Fruit fly (Drosophila melanogaster) whole organism, embryonic: ENCODE measurements around the gene Ciz1.
A peak's percentile ranks its signal among the peaks of the same experiment; 100 is the strongest.

ENCODE experiments used
- BEAF-32 ChIP-seq: fragments of 200-800 bp; sonication (Bioruptor generic); optimal IDR thresholded peaks from 3 replicates; lab custom pipeline; 2017; ENCODE audit warnings: missing biosample characterization, missing genetic modification characterization, mild to moderate bottlenecking, moderate library complexity, missing genetic modification reagents
- CG10209 ChIP-seq: fragments of 200-800 bp; sonication (Bioruptor generic); optimal IDR thresholded peaks from 3 replicates; lab custom pipeline; 2017; ENCODE audit warnings: missing biosample characterization, mild to moderate bottlenecking, missing genetic modification characterization, missing genetic modification reagents
- CG10274 ChIP-seq: fragments of 200-800 bp; sonication (Bioruptor generic); optimal IDR thresholded peaks from 3 replicates; lab custom pipeline; 2017; ENCODE audit warnings: missing biosample characterization, mild to moderate bottlenecking, missing genetic modification characterization
- CG11398 ChIP-seq: fragments of 200-800 bp; sonication (Bioruptor generic); optimal IDR thresholded peaks from 2 replicates; lab custom pipeline; 2016; ENCODE audit warnings: missing biosample characterization, missing genetic modification characterization
- CG1233 ChIP-seq: fragments of 200-800 bp; sonication (Bioruptor generic); optimal IDR thresholded peaks from 4 replicates; lab custom pipeline; 2018; ENCODE audit warnings: missing biosample characterization, mild to moderate bottlenecking, missing genetic modification characterization
- CG12659 ChIP-seq: fragments of 200-800 bp; sonication (Bioruptor generic); optimal IDR thresholded peaks from 3 replicates; lab custom pipeline; 2017; ENCODE audit warnings: mild to moderate bottlenecking, missing biosample characterization, missing genetic modification reagents, missing genetic modification characterization
- CG13287 ChIP-seq: fragments of 200-800 bp; sonication (Bioruptor generic); IDR thresholded peaks from 2 replicates; pipeline ENCODE4 v1.3.6; 2022; ENCODE audit warnings: missing biosample characterization, missing genetic modification characterization; ENCODE audit not compliant: partially characterized antibody
- CG14050 ChIP-seq: fragments of 200-800 bp; sonication (Bioruptor generic); IDR thresholded peaks from 3 replicates; pipeline ENCODE4 v1.3.6; 2022; ENCODE audit warnings: missing biosample characterization, missing genetic modification characterization
- CG14667 ChIP-seq: fragments of 200-800 bp; sonication (Bioruptor generic); IDR thresholded peaks from 2 replicates; pipeline ENCODE4 v1.3.6; 2022; ENCODE audit warnings: missing biosample characterization, missing genetic modification characterization
- CG14710 ChIP-seq: fragments of 200-800 bp; sonication (Bioruptor generic); optimal IDR thresholded peaks from 3 replicates; lab custom pipeline; 2019; ENCODE audit warnings: missing biosample characterization, mild to moderate bottlenecking, missing genetic modification characterization, moderate library complexity
- CG17612 ChIP-seq: fragments of 200-800 bp; sonication (Bioruptor generic); IDR thresholded peaks from 2 replicates; pipeline ENCODE4 v1.3.6; 2022; ENCODE audit warnings: missing biosample characterization, missing genetic modification characterization
- CG30403 ChIP-seq: fragments of 200-800 bp; sonication (Bioruptor generic); optimal IDR thresholded peaks from 3 replicates; lab custom pipeline; 2016; ENCODE audit warnings: missing biosample characterization, missing genetic modification characterization
- CG33557 ChIP-seq: fragments of 200-800 bp; sonication (Bioruptor generic); optimal IDR thresholded peaks from 2 replicates; lab custom pipeline; 2019; ENCODE audit warnings: missing biosample characterization, mild to moderate bottlenecking, missing genetic modification characterization, moderate library complexity
- CG4730 ChIP-seq: fragments of 200-800 bp; sonication (Bioruptor generic); IDR thresholded peaks from 2 replicates; pipeline ENCODE4 v1.3.6; 2022; ENCODE audit warnings: missing biosample characterization, missing genetic modification characterization
- CG5953 ChIP-seq: fragments of 200-800 bp; sonication (Bioruptor generic); IDR thresholded peaks from 2 replicates; pipeline ENCODE4 v1.3.6; 2022; ENCODE audit warnings: missing biosample characterization, missing genetic modification characterization
- CG6765 ChIP-seq: fragments of 200-800 bp; sonication (Bioruptor generic); optimal IDR thresholded peaks from 3 replicates; lab custom pipeline; 2017; ENCODE audit warnings: missing biosample characterization, mild to moderate bottlenecking, missing genetic modification characterization
- CG8290 ChIP-seq, 3 experiments: fragments of 200-800 bp; sonication (Bioruptor generic); optimal IDR thresholded peaks; 2 replicates each; lab custom pipeline; 2016 to 2019; ENCODE audit warnings: missing biosample characterization in 3 of 3, missing genetic modification characterization in 3 of 3, mild to moderate bottlenecking in 2 of 3, moderate library complexity in 1 of 3
- Chrac-16 ChIP-seq: fragments of 200-800 bp; sonication (Bioruptor generic); optimal IDR thresholded peaks from 3 replicates; lab custom pipeline; 2016; ENCODE audit warnings: missing biosample characterization, missing genetic modification characterization
- D19A ChIP-seq: fragments of 200-800 bp; optimal IDR thresholded peaks from 3 replicates; lab custom pipeline; 2019; ENCODE audit warnings: missing biosample characterization, mild to moderate bottlenecking, missing genetic modification characterization, moderate library complexity
- Dll ChIP-seq: fragments of 200-800 bp; sonication (Bioruptor generic); IDR thresholded peaks from 4 replicates; pipeline ENCODE4 v1.3.6; 2022; ENCODE audit warnings: missing biosample characterization, missing genetic modification characterization; ENCODE audit not compliant: partially characterized antibody
- Drgx ChIP-seq: fragments of 200-800 bp; sonication (Bioruptor generic); IDR thresholded peaks from 2 replicates; pipeline ENCODE4 v1.3.6; 2022; ENCODE audit warnings: missing biosample characterization, missing genetic modification characterization
- ERR ChIP-seq: fragments of 200-800 bp; sonication (Bioruptor generic); optimal IDR thresholded peaks from 2 replicates; lab custom pipeline; 2016; ENCODE audit warnings: missing biosample characterization, missing genetic modification characterization
- H2.0 ChIP-seq: fragments of 200-800 bp; sonication (Bioruptor generic); IDR thresholded peaks from 2 replicates; pipeline ENCODE4 v1.3.6; 2022; ENCODE audit warnings: missing biosample characterization, missing genetic modification characterization
- HLH4C ChIP-seq: fragments of 200-800 bp; sonication (Bioruptor generic); IDR thresholded peaks from 3 replicates; pipeline ENCODE4 v1.3.6; 2022; ENCODE audit warnings: missing biosample characterization, missing genetic modification characterization; ENCODE audit not compliant: partially characterized antibody
- Hsf ChIP-seq: fragments of 200-800 bp; sonication (Bioruptor generic); optimal IDR thresholded peaks from 3 replicates; lab custom pipeline; 2016; ENCODE audit warnings: missing biosample characterization, missing genetic modification characterization
- Meics ChIP-seq: fragments of 200-800 bp; sonication (Bioruptor generic); optimal IDR thresholded peaks from 2 replicates; lab custom pipeline; 2017; ENCODE audit warnings: missing biosample characterization, mild to moderate bottlenecking, missing genetic modification characterization
- NC2β ChIP-seq: fragments of 200-800 bp; sonication (Bioruptor generic); optimal IDR thresholded peaks from 2 replicates; lab custom pipeline; 2016; ENCODE audit warnings: missing biosample characterization, missing genetic modification characterization
- Opbp ChIP-seq: fragments of 200-800 bp; sonication (Bioruptor generic); IDR thresholded peaks from 3 replicates; pipeline ENCODE4 v1.3.6; 2022; ENCODE audit warnings: missing biosample characterization, missing genetic modification characterization; ENCODE audit not compliant: partially characterized antibody
- Side ChIP-seq: fragments of 200-800 bp; sonication (Bioruptor generic); optimal IDR thresholded peaks from 2 replicates; lab custom pipeline; 2016; ENCODE audit warnings: missing biosample characterization, missing genetic modification characterization
- Sry-δ ChIP-seq: fragments of 200-800 bp; sonication (Bioruptor generic); optimal IDR thresholded peaks from 2 replicates; lab custom pipeline; 2016; ENCODE audit warnings: missing biosample characterization, missing genetic modification characterization
- YL-1 ChIP-seq: fragments of 200-800 bp; sonication (Bioruptor generic); optimal IDR thresholded peaks from 3 replicates; lab custom pipeline; 2017; ENCODE audit warnings: missing biosample characterization, mild to moderate bottlenecking, missing genetic modification characterization
- abd-A ChIP-seq: fragments of 200-800 bp; sonication (Bioruptor generic); optimal IDR thresholded peaks from 3 replicates; lab custom pipeline; 2019; ENCODE audit warnings: missing biosample characterization, mild to moderate bottlenecking, missing genetic modification characterization, moderate library complexity
- ash1 ChIP-seq: fragments of 200-800 bp; sonication (Bioruptor generic); optimal IDR thresholded peaks from 2 replicates; lab custom pipeline; 2018; ENCODE audit warnings: missing biosample characterization, mild to moderate bottlenecking, missing genetic modification characterization
- bsh ChIP-seq, 2 experiments: fragments of 200-800 bp; sonication (Bioruptor generic); optimal IDR thresholded peaks; 2 replicates each; lab custom pipeline; 2017 to 2018; ENCODE audit warnings: mild to moderate bottlenecking in 2 of 2, missing biosample characterization in 2 of 2, missing genetic modification characterization in 2 of 2, moderate library complexity in 1 of 2
- cato ChIP-seq: fragments of 200-800 bp; sonication (Bioruptor generic); optimal IDR thresholded peaks from 2 replicates; lab custom pipeline; 2016; ENCODE audit warnings: missing biosample characterization, missing genetic modification characterization, borderline replicate concordance
- dmrt99B ChIP-seq: fragments of 200-800 bp; sonication (Bioruptor generic); optimal IDR thresholded peaks from 2 replicates; lab custom pipeline; 2018; ENCODE audit warnings: missing biosample characterization, mild to moderate bottlenecking, missing genetic modification characterization, moderate library complexity
- ftz-f1 ChIP-seq: fragments of 200-800 bp; sonication (Bioruptor generic); optimal IDR thresholded peaks from 2 replicates; lab custom pipeline; 2016; ENCODE audit warnings: missing biosample characterization, missing genetic modification characterization
- fu2 ChIP-seq: fragments of 200-800 bp; sonication (Bioruptor generic); optimal IDR thresholded peaks from 2 replicates; lab custom pipeline; 2016; ENCODE audit warnings: missing biosample characterization, missing genetic modification characterization
- gsb-n ChIP-seq: fragments of 200-800 bp; sonication (Bioruptor generic); optimal IDR thresholded peaks from 3 replicates; lab custom pipeline; 2018; ENCODE audit warnings: missing biosample characterization, mild to moderate bottlenecking, missing genetic modification characterization
- h ChIP-seq: fragments of >200 bp; optimal IDR thresholded peaks from 2 replicates; lab custom pipeline; 2017
- onecut ChIP-seq: fragments of 200-800 bp; sonication (Bioruptor generic); IDR thresholded peaks from 2 replicates; pipeline ENCODE4 v1.3.6; 2022; ENCODE audit warnings: missing biosample characterization, missing genetic modification characterization
- peb ChIP-seq: fragments of 200-800 bp; sonication (Bioruptor generic); IDR thresholded peaks from 2 replicates; pipeline ENCODE4 v1.3.6; 2022; ENCODE audit warnings: missing biosample characterization, missing genetic modification characterization
- phol ChIP-seq: fragments of 200-800 bp; sonication (Bioruptor generic); optimal IDR thresholded peaks from 3 replicates; lab custom pipeline; 2018; ENCODE audit warnings: missing biosample characterization, mild to moderate bottlenecking, missing genetic modification characterization, moderate library complexity
- pita ChIP-seq: fragments of 200-800 bp; sonication (Bioruptor generic); optimal IDR thresholded peaks from 2 replicates; lab custom pipeline; 2017; ENCODE audit warnings: missing biosample characterization, mild to moderate bottlenecking, missing genetic modification characterization
- pnt ChIP-seq: fragments of 200-800 bp; sonication (Bioruptor generic); optimal IDR thresholded peaks from 3 replicates; lab custom pipeline; 2016; ENCODE audit warnings: missing biosample characterization, missing genetic modification characterization
- pzg ChIP-seq: fragments of 200-800 bp; sonication (Bioruptor generic); optimal IDR thresholded peaks from 3 replicates; lab custom pipeline; 2018; ENCODE audit warnings: missing biosample characterization, mild to moderate bottlenecking, missing genetic modification characterization, moderate library complexity
- seq ChIP-seq: fragments of 200-800 bp; sonication (Bioruptor generic); IDR thresholded peaks from 2 replicates; pipeline ENCODE4 v1.3.6; 2022; ENCODE audit warnings: missing biosample characterization, missing genetic modification characterization
- sim ChIP-seq: fragments of 200-800 bp; sonication (Bioruptor generic); IDR thresholded peaks from 2 replicates; pipeline ENCODE4 v1.3.6; 2022; ENCODE audit warnings: missing biosample characterization, missing genetic modification characterization
- sob ChIP-seq: fragments of 200-800 bp; sonication (Bioruptor generic); IDR thresholded peaks from 2 replicates; pipeline ENCODE4 v1.3.6; 2022; ENCODE audit warnings: missing biosample characterization, missing genetic modification characterization
- tgo ChIP-seq: fragments of 200-800 bp; sonication (Bioruptor generic); IDR thresholded peaks from 3 replicates; pipeline ENCODE4 v1.3.6; 2022; ENCODE audit warnings: missing biosample characterization, missing genetic modification characterization
- vnd ChIP-seq: fragments of 200-800 bp; sonication (Bioruptor generic); IDR thresholded peaks from 3 replicates; pipeline ENCODE4 v1.3.6; 2022; ENCODE audit warnings: missing biosample characterization, missing genetic modification characterization; ENCODE audit not compliant: partially characterized antibody

The Ciz1 gene

dm6 chr3L:9836524-9837047 lies 27.9 kb upstream of the Ciz1 start, which contains the start of gene I-2 (continued):
- TF ChIP-seq ERR (GFP tag; lab: Kevin White, UChicago) (no peak), HLH4C (GFP tag; lab: Robert Waterston, UW) (peak; percentile 81), gsb-n (tag; lab: Kevin White, UChicago) (no peak), pzg (GFP tag; lab: Kevin White, UChicago) (peak; percentile 80), Sry-δ (GFP tag; lab: Kevin White, UChicago) (peak; percentile 98), D19A (no peak), fu2 (GFP tag; lab: Kevin White, UChicago) (no peak), ftz-f1 (GFP tag; lab: Kevin White, UChicago) (peak; percentile 45), CG14050 (no peak), bsh (GFP tag; optimal IDR thresholded peaks at IDR 0.05; lab: Kevin White, UChicago) (no peak), H2.0 (GFP tag; lab: Robert Waterston, UW) (no peak), pita (peak; percentile 45), CG10274 (GFP tag; lab: Kevin White, UChicago) (no peak), Chrac-16 (GFP tag; lab: Kevin White, UChicago) (peak; percentile 12), seq (no peak), CG4730 (GFP tag; lab: Robert Waterston, UW) (no peak), Opbp (peak; percentile 84), CG5953 (GFP tag; lab: Robert Waterston, UW) (no peak), pnt (GFP tag; lab: Kevin White, UChicago) (no peak), Meics (GFP tag; lab: Kevin White, UChicago) (no peak), vnd (peak; percentile 73), BEAF-32 (GFP tag; lab: Kevin White, UChicago) (peak; percentile 84), sob (GFP tag; lab: Robert Waterston, UW) (no peak), Drgx (no peak), onecut (GFP tag; lab: Robert Waterston, UW) (no peak), ash1 (no peak), CG8290 (GFP tag; optimal IDR thresholded peaks at IDR 0.05; lab: Kevin White, UChicago) (no peak), CG8290 (tag; optimal IDR thresholded peaks at IDR 0.05; lab: Kevin White, UChicago) (no peak), CG6765 (GFP tag; lab: Kevin White, UChicago) (no peak), tgo (GFP tag; lab: Robert Waterston, UW) (no peak), CG14710 (tag; lab: Kevin White, UChicago) (peak; percentile 59), sim (no peak), CG12659 (peak; percentile 61), CG13287 (GFP tag; lab: Robert Waterston, UW) (peak; percentile 93), Hsf (GFP tag; lab: Kevin White, UChicago) (peak; percentile 39), CG10209 (GFP tag; lab: Kevin White, UChicago) (no peak), CG33557 (GFP tag; lab: Kevin White, UChicago) (no peak), phol (peak; percentile 31), peb (GFP tag; lab: Robert Waterston, UW) (no peak), h (lab: Kevin White, UChicago) (no peak), NC2β (GFP tag; lab: Kevin White, UChicago) (peak; percentile 8), abd-A (no peak), CG1233 (GFP tag; lab: Kevin White, UChicago) (no peak), cato (GFP tag; lab: Kevin White, UChicago) (no peak), Dll (peak; percentile 87), CG30403 (GFP tag; lab: Kevin White, UChicago) (no peak), CG17612 (GFP tag; lab: Robert Waterston, UW) (no peak), dmrt99B (no peak), Side (GFP tag; lab: Kevin White, UChicago) (no peak), CG14667 (GFP tag; lab: Robert Waterston, UW) (no peak), CG11398 (GFP tag; lab: Kevin White, UChicago) (no peak), YL-1 (GFP tag; lab: Kevin White, UChicago) (peak; percentile 19)
